Fruit fly (Drosophila melanogaster) whole organism, embryonic: ENCODE measurements around the gene CG12974.
A peak's percentile ranks its signal among the peaks of the same experiment; 100 is the strongest.

Experiments used
- Adf1 ChIP-seq: fragments of 200-800 bp; sonication (Bioruptor generic); IDR thresholded peaks from 2 replicates; pipeline ENCODE4 v1.3.6; 2022; ENCODE audit warnings: missing biosample characterization, missing genetic modification characterization
- Aef1 ChIP-seq: fragments of 200-800 bp; sonication (Bioruptor generic); IDR thresholded peaks from 3 replicates; pipeline ENCODE4 v1.3.6; 2022; ENCODE audit warnings: missing biosample characterization, missing genetic modification characterization
- Atf3 ChIP-seq: fragments of 200-800 bp; sonication (Bioruptor generic); optimal IDR thresholded peaks from 3 replicates; lab custom pipeline; 2016; ENCODE audit warnings: missing biosample characterization, missing genetic modification characterization
- B-H1 ChIP-seq: fragments of 200-800 bp; sonication (Bioruptor generic); IDR thresholded peaks from 3 replicates; pipeline ENCODE4 v1.3.6; 2022; ENCODE audit warnings: missing biosample characterization, missing genetic modification characterization
- Bteb2 ChIP-seq: fragments of 200-800 bp; sonication (Bioruptor generic); optimal IDR thresholded peaks from 2 replicates; lab custom pipeline; 2016; ENCODE audit warnings: missing biosample characterization, missing genetic modification characterization
- C15 ChIP-seq: fragments of 200-800 bp; sonication (Bioruptor generic); IDR thresholded peaks from 3 replicates; pipeline ENCODE4 v1.3.6; 2022; ENCODE audit warnings: missing biosample characterization, missing genetic modification characterization
- CG10565 ChIP-seq: fragments of 200-800 bp; sonication (Bioruptor generic); optimal IDR thresholded peaks from 3 replicates; lab custom pipeline; 2016; ENCODE audit warnings: missing biosample characterization, mild to moderate bottlenecking, missing genetic modification characterization
- CG11456 ChIP-seq: fragments of 200-800 bp; sonication (Bioruptor generic); IDR thresholded peaks from 3 replicates; pipeline ENCODE4 v1.3.6; 2022; ENCODE audit warnings: missing biosample characterization, missing genetic modification characterization
- CG14860 ChIP-seq: fragments of 200-800 bp; sonication (Bioruptor generic); IDR thresholded peaks from 3 replicates; pipeline ENCODE4 v1.3.6; 2022; ENCODE audit warnings: missing biosample characterization, missing genetic modification characterization; ENCODE audit not compliant: partially characterized antibody
- CG15011 ChIP-seq: fragments of 200-800 bp; sonication (Bioruptor generic); optimal IDR thresholded peaks from 3 replicates; lab custom pipeline; 2018; ENCODE audit warnings: missing biosample characterization, mild to moderate bottlenecking, missing genetic modification characterization
- CG1529 ChIP-seq: fragments of 200-800 bp; sonication (Bioruptor generic); optimal IDR thresholded peaks from 3 replicates; lab custom pipeline; 2018; ENCODE audit warnings: missing biosample characterization, missing genetic modification characterization
- CG16779 ChIP-seq: fragments of 200-800 bp; sonication (Bioruptor generic); IDR thresholded peaks from 2 replicates; pipeline ENCODE4 v1.3.6; 2022; ENCODE audit warnings: missing biosample characterization, missing genetic modification characterization
- CG17612 ChIP-seq: fragments of 200-800 bp; sonication (Bioruptor generic); IDR thresholded peaks from 2 replicates; pipeline ENCODE4 v1.3.6; 2022; ENCODE audit warnings: missing biosample characterization, missing genetic modification characterization
- CG2129 ChIP-seq: fragments of 200-800 bp; sonication (Bioruptor generic); IDR thresholded peaks from 2 replicates; pipeline ENCODE4 v1.3.6; 2022; ENCODE audit warnings: missing biosample characterization, missing genetic modification characterization; ENCODE audit not compliant: partially characterized antibody
- CG2712 ChIP-seq: fragments of 200-800 bp; optimal IDR thresholded peaks from 3 replicates; lab custom pipeline; 2019; ENCODE audit warnings: missing biosample characterization, mild to moderate bottlenecking, missing genetic modification characterization, moderate library complexity
- CG31224 ChIP-seq: fragments of 200-800 bp; sonication (Bioruptor generic); IDR thresholded peaks from 2 replicates; pipeline ENCODE4 v1.3.6; 2022; ENCODE audit warnings: missing biosample characterization, missing genetic modification characterization
- CG4820 ChIP-seq: fragments of 200-800 bp; sonication (Bioruptor generic); optimal IDR thresholded peaks from 3 replicates; lab custom pipeline; 2016; ENCODE audit warnings: missing biosample characterization, missing genetic modification characterization
- CG8089 ChIP-seq: fragments of 200-800 bp; sonication (Bioruptor generic); optimal IDR thresholded peaks from 3 replicates; lab custom pipeline; 2016; ENCODE audit warnings: missing biosample characterization, missing genetic modification characterization
- CG9932 ChIP-seq: fragments of 200-800 bp; sonication (Bioruptor generic); IDR thresholded peaks from 2 replicates; pipeline ENCODE4 v1.3.6; 2022; ENCODE audit warnings: missing biosample characterization, missing genetic modification characterization
- Doc3 ChIP-seq: fragments of 200-800 bp; sonication (Bioruptor generic); IDR thresholded peaks from 3 replicates; pipeline ENCODE4 v1.3.6; 2022; ENCODE audit warnings: missing biosample characterization, missing genetic modification characterization; ENCODE audit not compliant: partially characterized antibody
- Dref ChIP-seq: fragments of 200-800 bp; sonication (Bioruptor generic); IDR thresholded peaks from 2 replicates; pipeline ENCODE4 v1.3.6; 2022; ENCODE audit warnings: missing biosample characterization, missing genetic modification characterization
- Hr3 ChIP-seq: fragments of 200-800 bp; sonication (Bioruptor generic); optimal IDR thresholded peaks from 3 replicates; lab custom pipeline; 2016; ENCODE audit warnings: missing biosample characterization, missing genetic modification characterization
- MBD-R2 ChIP-seq: fragments of 200-800 bp; sonication (Bioruptor generic); IDR thresholded peaks from 2 replicates; pipeline ENCODE4 v1.3.6; 2022; ENCODE audit warnings: missing biosample characterization, missing genetic modification characterization
- MTF-1 ChIP-seq: fragments of 200-800 bp; sonication (Bioruptor generic); optimal IDR thresholded peaks from 2 replicates; lab custom pipeline; 2018; ENCODE audit warnings: missing biosample characterization, mild to moderate bottlenecking, missing genetic modification characterization, borderline replicate concordance
- Max ChIP-seq: fragments of 200-800 bp; sonication (Bioruptor generic); optimal IDR thresholded peaks from 2 replicates; lab custom pipeline; 2016; ENCODE audit warnings: missing biosample characterization, mild to moderate bottlenecking, missing genetic modification characterization
- Mes4 ChIP-seq: fragments of 200-800 bp; sonication (Bioruptor generic); optimal IDR thresholded peaks from 2 replicates; lab custom pipeline; 2016; ENCODE audit warnings: missing biosample characterization, missing genetic modification characterization
- Myb ChIP-seq: fragments of 200-800 bp; sonication (Bioruptor generic); optimal IDR thresholded peaks from 2 replicates; lab custom pipeline; 2016; ENCODE audit warnings: missing biosample characterization, missing genetic modification characterization
- Nf-YA ChIP-seq: fragments of 200-800 bp; sonication (Bioruptor generic); IDR thresholded peaks from 2 replicates; pipeline ENCODE4 v1.3.6; 2022; ENCODE audit warnings: missing biosample characterization, missing genetic modification characterization
- Scr ChIP-seq: fragments of 200-800 bp; sonication (Bioruptor generic); IDR thresholded peaks from 2 replicates; pipeline ENCODE4 v1.3.6; 2022; ENCODE audit warnings: missing biosample characterization, missing genetic modification characterization; ENCODE audit not compliant: partially characterized antibody
- Sin3A ChIP-seq: fragments of >200 bp; optimal IDR thresholded peaks from 2 replicates; lab custom pipeline; 2018
- Sry-δ ChIP-seq: fragments of 200-800 bp; sonication (Bioruptor generic); optimal IDR thresholded peaks from 2 replicates; lab custom pipeline; 2016; ENCODE audit warnings: missing biosample characterization, missing genetic modification characterization
- ato ChIP-seq: fragments of 200-800 bp; sonication (Bioruptor generic); IDR thresholded peaks from 2 replicates; pipeline ENCODE4 v1.3.6; 2022; ENCODE audit warnings: missing biosample characterization, missing genetic modification characterization; ENCODE audit not compliant: partially characterized antibody
- bcd ChIP-seq: fragments of 200-800 bp; sonication (Bioruptor generic); optimal IDR thresholded peaks from 2 replicates; lab custom pipeline; 2017; ENCODE audit warnings: missing biosample characterization, mild to moderate bottlenecking, missing genetic modification characterization
- cato ChIP-seq: fragments of 200-800 bp; sonication (Bioruptor generic); optimal IDR thresholded peaks from 2 replicates; lab custom pipeline; 2016; ENCODE audit warnings: missing biosample characterization, missing genetic modification characterization, borderline replicate concordance
- corto ChIP-seq: fragments of 200-800 bp; sonication (Bioruptor generic); optimal IDR thresholded peaks from 2 replicates; lab custom pipeline; 2016; ENCODE audit warnings: missing biosample characterization, mild to moderate bottlenecking, missing genetic modification characterization, moderate library complexity
- dimm ChIP-seq: fragments of 200-800 bp; sonication (Bioruptor generic); IDR thresholded peaks from 2 replicates; pipeline ENCODE4 v1.3.6; 2022; ENCODE audit warnings: missing biosample characterization, missing genetic modification characterization
- emc ChIP-seq: fragments of 200-800 bp; sonication (Bioruptor generic); optimal IDR thresholded peaks from 2 replicates; lab custom pipeline; 2016; ENCODE audit warnings: missing biosample characterization, missing genetic modification characterization
- gce ChIP-seq: fragments of 200-800 bp; sonication (Bioruptor generic); IDR thresholded peaks from 3 replicates; pipeline ENCODE4 v1.3.6; 2022; ENCODE audit warnings: missing biosample characterization, missing genetic modification characterization
- gcm2 ChIP-seq: fragments of 200-800 bp; sonication (Bioruptor generic); optimal IDR thresholded peaks from 2 replicates; lab custom pipeline; 2016; ENCODE audit warnings: missing biosample characterization, missing genetic modification characterization
- hbn ChIP-seq: fragments of 200-800 bp; sonication (Bioruptor generic); IDR thresholded peaks from 2 replicates; pipeline ENCODE4 v1.3.6; 2022; ENCODE audit warnings: missing biosample characterization, missing genetic modification characterization; ENCODE audit not compliant: partially characterized antibody
- mld ChIP-seq: fragments of 200-800 bp; sonication (Bioruptor generic); IDR thresholded peaks from 3 replicates; pipeline ENCODE4 v1.3.6; 2022; ENCODE audit warnings: missing biosample characterization, missing genetic modification characterization; ENCODE audit not compliant: partially characterized antibody
- p53 ChIP-seq: fragments of 200-800 bp; sonication (Bioruptor generic); optimal IDR thresholded peaks from 2 replicates; lab custom pipeline; 2016; ENCODE audit warnings: missing biosample characterization, missing genetic modification characterization
- pros ChIP-seq: fragments of 200-800 bp; sonication (Bioruptor generic); optimal IDR thresholded peaks from 3 replicates; lab custom pipeline; 2019; ENCODE audit warnings: missing biosample characterization, mild to moderate bottlenecking, missing genetic modification characterization, moderate library complexity
- tio ChIP-seq: fragments of 200-800 bp; sonication (Bioruptor generic); optimal IDR thresholded peaks from 2 replicates; lab custom pipeline; 2017; ENCODE audit warnings: missing biosample characterization, missing genetic modification characterization, inconsistent platforms
- tll ChIP-seq, 2 experiments: fragments of 200-800 bp in 1 of 2; fragments of >200 bp in 1 of 2; sonication (Bioruptor generic) in 1 of 2; optimal IDR thresholded peaks; 2 replicates each; lab custom pipeline; 2017 to 2019; ENCODE audit warnings: missing biosample characterization in 2 of 2, missing genetic modification characterization in 2 of 2, mild to moderate bottlenecking in 1 of 2, moderate library complexity in 1 of 2
- toy ChIP-seq: fragments of 200-800 bp; sonication (Bioruptor generic); IDR thresholded peaks from 2 replicates; pipeline ENCODE4 v1.3.6; 2022; ENCODE audit warnings: missing biosample characterization, missing genetic modification characterization
- unc-4 ChIP-seq: fragments of 200-800 bp; sonication (Bioruptor generic); IDR thresholded peaks from 2 replicates; pipeline ENCODE4 v1.3.6; 2022; ENCODE audit warnings: missing biosample characterization, missing genetic modification characterization; ENCODE audit not compliant: partially characterized antibody
- zf30C ChIP-seq: fragments of 200-800 bp; sonication (Bioruptor generic); optimal IDR thresholded peaks from 3 replicates; lab custom pipeline; 2018; ENCODE audit warnings: missing biosample characterization, mild to moderate bottlenecking, missing genetic modification characterization

Gene CG12974

dm6 chr3L:21334999-21335631 is 49.4 kb upstream of the CG12974 start, which contains the start of gene Tsr1 (continued):
- TF ChIP-seq CG16779 (GFP tag; lab: Robert Waterston, UW) (no peak), ato (GFP tag; lab: Robert Waterston, UW) (peak; percentile 83; the same call in 1 of the 2 replicates), B-H1 (GFP tag; lab: Robert Waterston, UW) (no peak), p53 (no peak), Atf3 (no peak), toy (GFP tag; lab: Robert Waterston, UW) (no peak), gcm2 (GFP tag; lab: Kevin White, UChicago) (no peak), cato (GFP tag; lab: Kevin White, UChicago) (no peak), Dref (GFP tag; lab: Robert Waterston, UW) (peak; percentile 80), Scr (GFP tag; lab: Robert Waterston, UW) (peak; percentile 89), CG9932 (no peak), gce (GFP tag; lab: Robert Waterston, UW) (no peak), Adf1 (GFP tag; lab: Robert Waterston, UW) (no peak), MBD-R2 (GFP tag; lab: Robert Waterston, UW) (peak; percentile 47), Myb (GFP tag; lab: Kevin White, UChicago) (no peak), emc (no peak), Doc3 (peak; percentile 78), Sin3A (lab: Kevin White, UChicago) (peak; percentile 24), CG2712 (peak; percentile 59), CG31224 (GFP tag; lab: Robert Waterston, UW) (no peak), CG14860 (GFP tag; lab: Robert Waterston, UW) (peak; percentile 69), dimm (no peak), CG4820 (GFP tag; lab: Kevin White, UChicago) (no peak), CG2129 (GFP tag; lab: Robert Waterston, UW) (peak; percentile 67), pros (GFP tag; lab: Kevin White, UChicago) (no peak), Sry-δ (GFP tag; lab: Kevin White, UChicago) (peak; percentile 74), tio (GFP tag; lab: Kevin White, UChicago) (no peak), hbn (GFP tag; lab: Robert Waterston, UW) (peak; percentile 83), zf30C (GFP tag; lab: Kevin White, UChicago) (no peak), Max (GFP tag; lab: Kevin White, UChicago) (peak; percentile 76), Aef1 (no peak), CG17612 (GFP tag; lab: Robert Waterston, UW) (no peak), MTF-1 (no peak), Hr3 (GFP tag; lab: Kevin White, UChicago) (no peak), CG8089 (GFP tag; lab: Kevin White, UChicago) (no peak), Bteb2 (no peak), tll (GFP tag; optimal IDR thresholded peaks at IDR 0.05; lab: Kevin White, UChicago) (no peak), CG15011 (GFP tag; lab: Kevin White, UChicago) (no peak), corto (no peak), Mes4 (GFP tag; lab: Kevin White, UChicago) (no peak), CG11456 (GFP tag; lab: Robert Waterston, UW) (no peak), bcd (no peak), unc-4 (GFP tag; lab: Robert Waterston, UW) (peak; percentile 90), CG10565 (GFP tag; lab: Kevin White, UChicago) (no peak), Nf-YA (GFP tag; lab: Robert Waterston, UW) (no peak), CG1529 (GFP tag; lab: Kevin White, UChicago) (no peak), mld (peak; percentile 82), C15 (no peak)
